Fruit fly (Drosophila melanogaster): Measurements from ENCODE around the gene CG11841.

The CG11841 gene

DNA sequence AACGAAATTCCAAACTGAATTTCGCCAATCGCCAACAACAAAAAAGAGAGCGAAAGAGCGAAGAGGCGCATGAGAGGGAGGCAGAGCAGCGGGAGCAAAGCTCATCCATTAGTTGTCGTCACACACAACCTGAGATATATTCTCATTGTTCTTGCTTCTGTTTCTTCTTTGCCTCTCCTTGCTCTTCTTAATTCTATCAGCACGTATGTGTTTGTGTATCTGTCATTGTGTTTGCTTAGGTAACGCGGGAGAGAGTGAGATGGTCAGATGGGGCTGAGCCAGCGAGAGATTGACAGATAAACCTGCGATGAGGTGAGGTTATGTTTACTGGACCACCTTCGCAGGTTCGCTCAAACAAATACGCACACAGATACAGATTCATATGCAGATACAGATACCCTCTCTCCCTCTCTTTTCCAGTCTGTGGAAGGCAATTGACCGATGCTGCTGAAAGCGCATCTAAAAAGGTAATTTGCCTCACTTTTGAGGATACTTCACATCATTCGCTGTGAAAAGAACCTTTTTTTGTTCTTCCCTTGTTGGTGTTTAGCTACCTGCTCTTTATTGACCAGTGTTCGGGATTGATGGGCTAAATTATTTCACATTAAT is 23.2 kb downstream of the CG11841 start (continued):
- no peak for TF ChIP-seq pan (optimal IDR thresholded peaks at IDR 0.05)
- peak in 1 of 2 experiments; percentile 17 for TF ChIP-seq pan (GFP tag; optimal IDR thresholded peaks at IDR 0.05 in 1 of 2, IDR thresholded peaks at IDR 0.05 in 1 of 2)
- TF ChIP-seq Hsf (GFP tag; optimal IDR thresholded peaks at IDR 0.05): no peak
- TF ChIP-seq maf-S (GFP tag; optimal IDR thresholded peaks at IDR 0.05): no peak
- no peak for TF ChIP-seq CG4820 (GFP tag; optimal IDR thresholded peaks at IDR 0.05)
- TF ChIP-seq gem (tag; optimal IDR thresholded peaks at IDR 0.05): no peak
- no peak for TF ChIP-seq ssp (GFP tag; IDR thresholded peaks at IDR 0.05)
- TF ChIP-seq CG17385 (GFP tag; optimal IDR thresholded peaks at IDR 0.05): no peak
- peak; percentile 31 for TF ChIP-seq sens (GFP tag)
- no peak for TF ChIP-seq Ptx1 (GFP tag; IDR thresholded peaks at IDR 0.05)
- no peak for TF ChIP-seq fd64A (GFP tag; optimal IDR thresholded peaks at IDR 0.05)
- no peak for TF ChIP-seq amos (GFP tag; IDR thresholded peaks at IDR 0.05; ENCODE audit: partially characterized antibody)
- no peak for TF ChIP-seq slp2 (GFP tag; optimal IDR thresholded peaks at IDR 0.05)
- no peak for TF ChIP-seq lola (GFP tag; optimal IDR thresholded peaks at IDR 0.05)
- peak; percentile 15 for TF ChIP-seq HHEX (GFP tag; optimal IDR thresholded peaks at IDR 0.05)
- TF ChIP-seq knrl (GFP tag; IDR thresholded peaks at IDR 0.05; ENCODE audit: partially characterized antibody): no peak
- TF ChIP-seq trem (tag; optimal IDR thresholded peaks at IDR 0.05): no peak
- no peak for TF ChIP-seq jumu (GFP tag; optimal IDR thresholded peaks at IDR 0.05)
- TF ChIP-seq emc (GFP tag; optimal IDR thresholded peaks at IDR 0.05): no peak
- no peak for TF ChIP-seq gt (GFP tag; IDR thresholded peaks at IDR 0.05)
- TF ChIP-seq CG10321 (GFP tag; IDR thresholded peaks at IDR 0.05): peak; percentile 41; the same call in 1 of the 2 replicates
- no peak for TF ChIP-seq croc (GFP tag; conservative IDR thresholded peaks at IDR 0.05)
- TF ChIP-seq CG2889 (GFP tag; IDR thresholded peaks at IDR 0.05): no peak
- TF ChIP-seq crc (GFP tag; optimal IDR thresholded peaks at IDR 0.05): no peak
- TF ChIP-seq zf30C (GFP tag; optimal IDR thresholded peaks at IDR 0.05): no peak
- no peak for TF ChIP-seq lov (optimal IDR thresholded peaks at IDR 0.05)
- TF ChIP-seq lov (GFP tag; IDR thresholded peaks at IDR 0.05): 0 out of 3 replicates have a peak, but pooled peaks have one; percentile 55
- TF ChIP-seq Bdp1 (GFP tag; optimal IDR thresholded peaks at IDR 0.05): no peak
- TF ChIP-seq inv (GFP tag; IDR thresholded peaks at IDR 0.05; ENCODE audit: partially characterized antibody): no peak
- no peak for TF ChIP-seq Stat92E (GFP tag; optimal IDR thresholded peaks at IDR 0.05)
- no peak for TF ChIP-seq CoRest (tag; optimal IDR thresholded peaks at IDR 0.05)
- no peak for TF ChIP-seq CG14860 (GFP tag; IDR thresholded peaks at IDR 0.05; ENCODE audit: partially characterized antibody)
- TF ChIP-seq hkb (optimal IDR thresholded peaks at IDR 0.05): no peak
- no peak for TF ChIP-seq hkb (GFP tag; IDR thresholded peaks at IDR 0.05)
- peak; percentile 10 for TF ChIP-seq CG3163 (GFP tag; optimal IDR thresholded peaks at IDR 0.05)
- no peak for TF ChIP-seq CG3407 (GFP tag; optimal IDR thresholded peaks at IDR 0.05)
- TF ChIP-seq Hr78 (GFP tag; optimal IDR thresholded peaks at IDR 0.05): peak in 1 of 2 experiments; percentile 6
- TF ChIP-seq CG32767 (GFP tag; IDR thresholded peaks at IDR 0.05): 0 out of 2 replicates have a peak, but pooled peaks have one; percentile 55
- TF ChIP-seq aop (GFP tag; IDR thresholded peaks at IDR 0.05): no peak
- no peak for TF ChIP-seq CG1603 (tag; optimal IDR thresholded peaks at IDR 0.05)
- TF ChIP-seq sqz (GFP tag; optimal IDR thresholded peaks at IDR 0.05): peak; percentile 23
- TF ChIP-seq GATAe (GFP tag; conservative IDR thresholded peaks at IDR 0.05): no peak
- TF ChIP-seq Xrp1 (GFP tag; IDR thresholded peaks at IDR 0.05): 0 out of 2 replicates have a peak, but pooled peaks have one; percentile 19
- TF ChIP-seq CG8478 (optimal IDR thresholded peaks at IDR 0.05): no peak
- TF ChIP-seq CG10431 (GFP tag; optimal IDR thresholded peaks at IDR 0.05): no peak
- no peak for TF ChIP-seq CG7963 (GFP tag; IDR thresholded peaks at IDR 0.05; ENCODE audit: partially characterized antibody)
- TF ChIP-seq CG7556 (GFP tag; optimal IDR thresholded peaks at IDR 0.05): no peak
- no peak for TF ChIP-seq Usf (GFP tag; optimal IDR thresholded peaks at IDR 0.05)
- no peak for TF ChIP-seq Awh (GFP tag; IDR thresholded peaks at IDR 0.05)
- no peak for TF ChIP-seq al (GFP tag; IDR thresholded peaks at IDR 0.05)
- no peak for TF ChIP-seq Ets97D (GFP tag; optimal IDR thresholded peaks at IDR 0.05)
